Worm (Caenorhabditis elegans): ENCODE data around the gene C50H2.4.

Gene C50H2.4

DNA sequence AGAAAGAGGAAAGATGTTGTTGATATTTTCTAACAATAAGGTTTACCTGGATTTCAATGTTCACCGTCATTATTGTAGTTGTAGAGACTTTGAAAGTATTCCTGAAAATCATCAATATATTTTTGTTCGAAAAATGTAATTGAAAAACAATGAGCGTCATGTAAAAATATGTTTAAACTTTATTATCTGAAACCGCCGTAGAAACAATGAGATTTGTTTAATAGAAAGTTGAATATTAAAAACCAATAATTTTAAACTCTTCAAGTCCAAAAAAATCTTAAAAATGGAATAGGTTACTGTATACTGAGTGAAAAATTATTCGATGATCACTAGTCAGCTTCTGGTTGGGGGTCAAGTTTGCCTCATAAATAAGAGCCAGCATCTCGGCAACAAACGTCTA lies 41.5 kb downstream of the C50H2.4 start, which contains the start of gene anmt-3:
Gene anmt-3 (minus strand): TSS at position 101 of the 400 bp plus-strand sequence.
- TF ChIP-seq eor-1 (tag; optimal IDR thresholded peaks at IDR 0.05) (no peak), nhr-11 (tag; optimal IDR thresholded peaks at IDR 0.05) (no peak), ceh-9 (tag; optimal IDR thresholded peaks at IDR 0.05) (no peak), nhr-67 (tag; optimal IDR thresholded peaks at IDR 0.05) (no peak), elt-3 (tag; optimal IDR thresholded peaks at IDR 0.05) (no peak), jun-1 (tag; optimal IDR thresholded peaks at IDR 0.05) (no peak), daf-12 (tag; optimal IDR thresholded peaks at IDR 0.05) (no peak), nfya-1 (tag; optimal IDR thresholded peaks at IDR 0.05; ENCODE audit: insufficient read depth) (no peak), skn-1 (tag; optimal IDR thresholded peaks at IDR 0.05) (no peak), egl-5 (tag; optimal IDR thresholded peaks at IDR 0.05) (no peak)

ce11 chrV:9958654-9959053 lies 41.9 kb downstream of the C50H2.4 start:
- TF ChIP-seq sea-2 (GFP tag; optimal IDR thresholded peaks at IDR 0.05) = no peak
- no peak for TF ChIP-seq lsy-12 (tag; optimal IDR thresholded peaks at IDR 0.05)
- peak; percentile 22 for TF ChIP-seq egl-5 (tag; optimal IDR thresholded peaks at IDR 0.05)
- peak; percentile 37 for TF ChIP-seq nhr-11 (tag; optimal IDR thresholded peaks at IDR 0.05)

- no peak for TF ChIP-seq fos-1 (tag; optimal IDR thresholded peaks at IDR 0.05)
- no peak for TF ChIP-seq mml-1 (tag; optimal IDR thresholded peaks at IDR 0.05)
- TF ChIP-seq nhr-12 (tag; optimal IDR thresholded peaks at IDR 0.05) = no peak
- TF ChIP-seq nhr-77 (tag; optimal IDR thresholded peaks at IDR 0.05) = no peak
- no peak for TF ChIP-seq ZK546.5 (tag; optimal IDR thresholded peaks at IDR 0.05)
- no peak for TF ChIP-seq snpc-4 (tag; optimal IDR thresholded peaks at IDR 0.05)
Measured at ce11 chrV:9960376-9960775, 43.6 kb downstream of the C50H2.4 start, which contains the start of gene T07C12.10. Gene T07C12.10, minus strand, starts transcription at chrV:9960476.

ce11 chrV:9962394-9962793 lies 45.6 kb downstream of the C50H2.4 start, which contains the start of gene madf-4:
Gene madf-4, minus strand, starts transcription at chrV:9962494.
- TF ChIP-seq nhr-28 (tag; optimal IDR thresholded peaks at IDR 0.05) = no peak
- TF ChIP-seq pqm-1 (tag; optimal IDR thresholded peaks at IDR 0.05) = no peak
- no peak for TF ChIP-seq elt-2 (tag; optimal IDR thresholded peaks at IDR 0.05)
- TF ChIP-seq lin-39 (tag; optimal IDR thresholded peaks at IDR 0.05) = no peak
- no peak for TF ChIP-seq mdl-1 (tag; optimal IDR thresholded peaks at IDR 0.05)
- no peak for TF ChIP-seq nhr-67 (tag; optimal IDR thresholded peaks at IDR 0.05)
- no peak for TF ChIP-seq pha-4 (tag; optimal IDR thresholded peaks at IDR 0.05)
- no peak for TF ChIP-seq unc-39 (tag; optimal IDR thresholded peaks at IDR 0.05)
- no peak for TF ChIP-seq egl-5 (tag; optimal IDR thresholded peaks at IDR 0.05)
- TF ChIP-seq lin-15B (tag; optimal IDR thresholded peaks at IDR 0.05) = no peak
- TF ChIP-seq ztf-11 (tag; optimal IDR thresholded peaks at IDR 0.05) = no peak
- TF ChIP-seq sea-2 (GFP tag; optimal IDR thresholded peaks at IDR 0.05) = no peak
- TF ChIP-seq nhr-76 (tag; optimal IDR thresholded peaks at IDR 0.05) = no peak
- no peak for TF ChIP-seq R02D3.7 (tag; optimal IDR thresholded peaks at IDR 0.05)

- no peak for TF ChIP-seq fkh-2 (tag; optimal IDR thresholded peaks at IDR 0.05)
- no peak for TF ChIP-seq ceh-82 (tag; optimal IDR thresholded peaks at IDR 0.05)
- no peak for TF ChIP-seq lin-39 (tag; optimal IDR thresholded peaks at IDR 0.05)
- no peak for TF ChIP-seq ceh-9 (tag; optimal IDR thresholded peaks at IDR 0.05)
- TF ChIP-seq nhr-25 (tag; optimal IDR thresholded peaks at IDR 0.05) = peak; percentile 69
Measured at ce11 chrV:9962916-9963315, 46.2 kb downstream of the C50H2.4 start.

- TF ChIP-seq lin-39 (tag; optimal IDR thresholded peaks at IDR 0.05) (peak; percentile 61), pha-4 (tag; optimal IDR thresholded peaks at IDR 0.05) (no peak), lin-15B (tag; optimal IDR thresholded peaks at IDR 0.05) (no peak), nfya-1 (tag; optimal IDR thresholded peaks at IDR 0.05; ENCODE audit: insufficient read depth) (peak; percentile 5)
Measured at ce11 chrV:9964152-9964785, 47.5 kb downstream of the C50H2.4 start.

Measured in whole organism, L3 larva.